Fruit fly (Drosophila melanogaster) whole organism, prepupa: Measurements from ENCODE around the gene crp.
A peak's percentile ranks its signal among the peaks of the same experiment; 100 is the strongest.

Source experiments
- Blimp-1 ChIP-seq: fragments of 200-800 bp; sonication (Bioruptor generic); optimal IDR thresholded peaks from 3 replicates; lab custom pipeline; 2017; ENCODE audit warnings: missing biosample characterization, missing genetic modification characterization, mild to moderate bottlenecking, moderate library complexity, missing genetic modification reagents
- CG10631 ChIP-seq: fragments of 200-800 bp; sonication (Bioruptor generic); optimal IDR thresholded peaks from 2 replicates; lab custom pipeline; 2016; ENCODE audit warnings: missing biosample characterization, missing genetic modification characterization
- CG10669 ChIP-seq: fragments of 200-800 bp; sonication (Bioruptor generic); optimal IDR thresholded peaks from 3 replicates; lab custom pipeline; 2018; ENCODE audit warnings: missing biosample characterization, mild to moderate bottlenecking, missing genetic modification characterization, moderate library complexity
- CG11294 ChIP-seq: fragments of 200-800 bp; sonication (Bioruptor generic); IDR thresholded peaks from 2 replicates; pipeline ENCODE4 v1.3.6; 2022; ENCODE audit warnings: missing biosample characterization, missing genetic modification characterization
- CG15336 ChIP-seq: fragments of 200-800 bp; sonication (Bioruptor generic); IDR thresholded peaks from 2 replicates; pipeline ENCODE4 v1.3.6; 2022; ENCODE audit warnings: missing biosample characterization, missing genetic modification characterization
- CG1621 ChIP-seq: fragments of 200-800 bp; sonication (Bioruptor generic); optimal IDR thresholded peaks from 3 replicates; lab custom pipeline; 2018; ENCODE audit warnings: missing biosample characterization, mild to moderate bottlenecking, missing genetic modification characterization
- CG16779 ChIP-seq: fragments of 200-800 bp; sonication (Bioruptor generic); optimal IDR thresholded peaks from 3 replicates; lab custom pipeline; 2017; ENCODE audit warnings: missing biosample characterization, mild to moderate bottlenecking, missing genetic modification characterization
- CG3032 ChIP-seq: fragments of 200-800 bp; optimal IDR thresholded peaks from 2 replicates; lab custom pipeline; 2019; ENCODE audit warnings: missing biosample characterization, mild to moderate bottlenecking, missing genetic modification characterization, moderate library complexity
- CG31627 ChIP-seq: fragments of 200-800 bp; sonication (Bioruptor generic); optimal IDR thresholded peaks from 3 replicates; lab custom pipeline; 2016; ENCODE audit warnings: missing biosample characterization, missing genetic modification characterization
- CG32006 ChIP-seq: fragments of 200-800 bp; sonication (Bioruptor generic); optimal IDR thresholded peaks from 3 replicates; lab custom pipeline; 2017; ENCODE audit warnings: missing biosample characterization, mild to moderate bottlenecking, missing genetic modification characterization
- CG3919 ChIP-seq: fragments of 200-800 bp; sonication (Bioruptor generic); optimal IDR thresholded peaks from 3 replicates; lab custom pipeline; 2016; ENCODE audit warnings: missing biosample characterization, missing genetic modification characterization
- CG6163 ChIP-seq: fragments of 200-800 bp; sonication (Bioruptor generic); IDR thresholded peaks from 3 replicates; pipeline ENCODE4 v1.3.6; 2022; ENCODE audit warnings: missing biosample characterization, missing genetic modification characterization
- CG6276 ChIP-seq: fragments of 200-800 bp; sonication (Bioruptor generic); optimal IDR thresholded peaks from 2 replicates; lab custom pipeline; 2017; ENCODE audit warnings: missing biosample characterization, mild to moderate bottlenecking, missing genetic modification characterization
- CG6792 ChIP-seq: fragments of 200-800 bp; sonication (Bioruptor generic); optimal IDR thresholded peaks from 3 replicates; lab custom pipeline; 2016; ENCODE audit warnings: missing biosample characterization, missing genetic modification characterization
- CG6808 ChIP-seq: fragments of 200-800 bp; sonication (Bioruptor generic); optimal IDR thresholded peaks from 3 replicates; lab custom pipeline; 2017; ENCODE audit warnings: missing biosample characterization, missing genetic modification characterization, mild to moderate bottlenecking, moderate library complexity, missing genetic modification reagents
- CG6854 ChIP-seq: fragments of 200-800 bp; sonication (Bioruptor generic); optimal IDR thresholded peaks from 2 replicates; lab custom pipeline; 2017; ENCODE audit warnings: missing biosample characterization, mild to moderate bottlenecking, missing genetic modification characterization
- CG8119 ChIP-seq: fragments of 200-800 bp; sonication (Bioruptor generic); IDR thresholded peaks from 3 replicates; pipeline ENCODE4 v1.3.6; 2022; ENCODE audit warnings: missing biosample characterization, missing genetic modification characterization
- CG8319 ChIP-seq: fragments of 200-800 bp; sonication (Bioruptor generic); optimal IDR thresholded peaks from 3 replicates; lab custom pipeline; 2016; ENCODE audit warnings: missing biosample characterization, missing genetic modification characterization
- CG8632 ChIP-seq: fragments of 200-800 bp; sonication (Bioruptor generic); optimal IDR thresholded peaks from 3 replicates; lab custom pipeline; 2016; ENCODE audit warnings: missing biosample characterization, missing genetic modification characterization
- CG9139 ChIP-seq: fragments of 200-800 bp; sonication (Bioruptor generic); optimal IDR thresholded peaks from 3 replicates; lab custom pipeline; 2017; ENCODE audit warnings: missing biosample characterization, mild to moderate bottlenecking, missing genetic modification characterization
- Eip78C ChIP-seq: fragments of 200-800 bp; sonication (Bioruptor generic); peaks from one replicate; lab custom pipeline; 2016; ENCODE audit warnings: missing biosample characterization, missing genetic modification characterization
- Eip93F ChIP-seq: fragments of 200-800 bp; sonication (Bioruptor generic); optimal IDR thresholded peaks from 2 replicates; lab custom pipeline; 2016; ENCODE audit warnings: missing biosample characterization, mild to moderate bottlenecking, missing genetic modification characterization
- Ets21C ChIP-seq: fragments of 200-800 bp; sonication (Bioruptor generic); optimal IDR thresholded peaks from 3 replicates; lab custom pipeline; 2016; ENCODE audit warnings: missing biosample characterization, missing genetic modification characterization
- Ets96B ChIP-seq: fragments of 200-800 bp; optimal IDR thresholded peaks from 2 replicates; lab custom pipeline; 2019; ENCODE audit warnings: missing biosample characterization, mild to moderate bottlenecking, missing genetic modification characterization, moderate library complexity
- Gug ChIP-seq: fragments of 200-800 bp; sonication (Bioruptor generic); IDR thresholded peaks from 2 replicates; pipeline ENCODE4 v1.3.6; 2022; ENCODE audit warnings: missing biosample characterization, missing genetic modification characterization
- Hr38 ChIP-seq: sonication (Bioruptor generic); optimal IDR thresholded peaks from 2 replicates; lab custom pipeline; 2016; ENCODE audit warnings: missing biosample characterization, missing genetic modification characterization
- Hr39 ChIP-seq: fragments of 200-800 bp; sonication (Bioruptor generic); optimal IDR thresholded peaks from 2 replicates; lab custom pipeline; 2016; ENCODE audit warnings: missing biosample characterization, missing genetic modification characterization
- Hr4 ChIP-seq: fragments of 200-800 bp; sonication (Bioruptor generic); optimal IDR thresholded peaks from 3 replicates; lab custom pipeline; 2016; ENCODE audit warnings: missing biosample characterization, missing genetic modification characterization
- Met ChIP-seq: fragments of 200-800 bp; sonication (Bioruptor generic); optimal IDR thresholded peaks from 3 replicates; lab custom pipeline; 2016; ENCODE audit warnings: missing biosample characterization, missing genetic modification characterization
- Smox ChIP-seq: fragments of 200-800 bp; sonication (Bioruptor generic); optimal IDR thresholded peaks from 3 replicates; lab custom pipeline; 2016; ENCODE audit warnings: missing biosample characterization, missing genetic modification characterization
- Sox102F ChIP-seq: fragments of 200-800 bp; sonication (Bioruptor generic); optimal IDR thresholded peaks from 2 replicates; lab custom pipeline; 2016; ENCODE audit warnings: missing biosample characterization, mild to moderate bottlenecking, missing genetic modification characterization
- Sox15 ChIP-seq: fragments of 200-800 bp; sonication (Bioruptor generic); optimal IDR thresholded peaks from 3 replicates; lab custom pipeline; 2016; ENCODE audit warnings: missing biosample characterization, missing genetic modification characterization
- acj6 ChIP-seq: fragments of 200-800 bp; sonication (Bioruptor generic); optimal IDR thresholded peaks from 3 replicates; lab custom pipeline; 2016; ENCODE audit warnings: missing biosample characterization, missing genetic modification characterization
- cyc ChIP-seq: fragments of 200-800 bp; sonication (Bioruptor generic); optimal IDR thresholded peaks from 3 replicates; lab custom pipeline; 2016; ENCODE audit warnings: missing biosample characterization, missing genetic modification characterization
- dac ChIP-seq: fragments of 200-800 bp; sonication (Bioruptor generic); optimal IDR thresholded peaks from 2 replicates; lab custom pipeline; 2017; ENCODE audit warnings: missing biosample characterization, mild to moderate bottlenecking, missing genetic modification characterization
- dsx ChIP-seq: fragments of 200-800 bp; optimal IDR thresholded peaks from 3 replicates; lab custom pipeline; 2019; ENCODE audit warnings: missing biosample characterization, mild to moderate bottlenecking, missing genetic modification characterization, moderate library complexity; ENCODE audit not compliant: poor library complexity, severe bottlenecking
- eg ChIP-seq: fragments of 200-800 bp; sonication (Bioruptor generic); IDR thresholded peaks from 3 replicates; pipeline ENCODE4 v1.3.6; 2022; ENCODE audit warnings: missing biosample characterization, missing genetic modification characterization
- fd59A ChIP-seq: fragments of 200-800 bp; sonication (Bioruptor generic); optimal IDR thresholded peaks from 2 replicates; lab custom pipeline; 2017; ENCODE audit warnings: missing biosample characterization, mild to moderate bottlenecking, missing genetic modification characterization, missing genetic modification reagents
- fkh ChIP-seq: fragments of 200-800 bp; sonication (Bioruptor generic); optimal IDR thresholded peaks from 3 replicates; lab custom pipeline; 2017; ENCODE audit warnings: missing biosample characterization, mild to moderate bottlenecking, missing genetic modification characterization, moderate library complexity
- net ChIP-seq: fragments of 200-800 bp; sonication (Bioruptor generic); optimal IDR thresholded peaks from 3 replicates; lab custom pipeline; 2016; ENCODE audit warnings: missing biosample characterization, missing genetic modification characterization
- pdm3 ChIP-seq: fragments of 200-800 bp; sonication (Bioruptor generic); optimal IDR thresholded peaks from 3 replicates; lab custom pipeline; 2016; ENCODE audit warnings: missing biosample characterization, missing genetic modification characterization
- salr ChIP-seq, 2 experiments: fragments of 200-800 bp; sonication (Bioruptor generic); optimal IDR thresholded peaks; 3 replicates each; lab custom pipeline; 2016 to 2018; ENCODE audit warnings: missing biosample characterization in 2 of 2, missing genetic modification characterization in 2 of 2, mild to moderate bottlenecking in 1 of 2
- spab ChIP-seq: fragments of 200-800 bp; sonication (Bioruptor generic); optimal IDR thresholded peaks from 2 replicates; lab custom pipeline; 2017; ENCODE audit warnings: missing biosample characterization, mild to moderate bottlenecking, missing genetic modification characterization, missing genetic modification reagents
- ss ChIP-seq, 2 experiments: fragments of 200-800 bp; sonication (Bioruptor generic); optimal IDR thresholded peaks; 2 replicates in 1 of 2; 3 replicates in 1 of 2; lab custom pipeline; 2017 to 2018; ENCODE audit warnings: mild to moderate bottlenecking in 2 of 2, missing biosample characterization in 2 of 2, missing genetic modification characterization in 2 of 2, moderate library complexity in 1 of 2
- svp ChIP-seq: fragments of 200-800 bp; sonication (Bioruptor generic); peaks from one replicate; lab custom pipeline; 2016; ENCODE audit warnings: missing biosample characterization, missing genetic modification characterization
- topi ChIP-seq: fragments of 200-800 bp; sonication (Bioruptor generic); optimal IDR thresholded peaks from 3 replicates; lab custom pipeline; 2016; ENCODE audit warnings: missing biosample characterization, missing genetic modification characterization
- vri ChIP-seq: fragments of 200-800 bp; sonication (Bioruptor generic); optimal IDR thresholded peaks from 3 replicates; lab custom pipeline; 2016; ENCODE audit warnings: missing biosample characterization, mild to moderate bottlenecking, missing genetic modification characterization

crp gene

DNA sequence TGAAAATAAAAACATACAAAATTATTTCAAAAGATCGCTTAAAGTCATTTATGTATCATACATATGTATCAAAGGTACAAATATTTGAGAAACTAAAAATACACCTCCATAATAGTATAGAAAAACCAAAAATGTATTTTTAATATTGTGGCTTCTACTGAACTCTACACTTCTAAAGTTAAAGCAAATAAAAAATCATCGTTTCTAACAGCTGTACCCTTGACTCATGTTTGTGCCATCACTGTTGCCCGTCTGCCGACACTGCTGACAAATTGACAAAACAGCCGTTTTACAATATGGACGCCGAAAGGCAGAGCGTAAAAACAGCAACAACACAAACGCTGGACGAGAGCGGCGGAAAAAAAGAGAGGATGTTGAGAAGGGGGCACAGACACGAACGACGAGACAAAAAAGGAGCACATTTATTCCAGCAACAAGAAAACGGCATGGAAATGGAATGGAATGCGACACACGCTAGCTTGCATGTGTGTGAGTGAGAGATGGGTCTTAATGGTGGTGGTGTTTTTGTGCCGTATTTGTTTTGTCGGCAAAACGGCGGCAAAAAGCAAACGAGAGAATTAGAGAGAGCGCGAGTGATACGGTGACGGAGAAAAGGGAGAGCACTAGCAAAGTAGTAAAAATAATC lies 1.0 kb downstream of the crp start (continued):
- TF ChIP-seq fd59A (GFP tag; lab: Kevin White, UChicago) (peak; percentile 40), CG15336 (no peak), CG1621 (peak; percentile 52), spab (peak; percentile 72), Eip78C (GFP tag; lab: Kevin White, UChicago) (peak; percentile 92), CG32006 (GFP tag; lab: Kevin White, UChicago) (peak; percentile 86), Hr39 (peak; percentile 68), Hr38 (GFP tag; lab: Kevin White, UChicago) (peak; percentile 14), Gug (no peak)

- TF ChIP-seq dac (GFP tag; lab: Kevin White, UChicago) (peak; percentile 71), CG6854 (GFP tag; lab: Kevin White, UChicago) (peak; percentile 55), CG10631 (peak; percentile 87), ss (GFP tag; optimal IDR thresholded peaks at IDR 0.05; lab: Kevin White, UChicago) (peak in 1 of 2 experiments; percentile 70), CG10669 (GFP tag; lab: Kevin White, UChicago) (peak; percentile 87), fd59A (GFP tag; lab: Kevin White, UChicago) (peak; percentile 72), cyc (peak; percentile 92), svp (peak; percentile 95), CG8319 (GFP tag; lab: Kevin White, UChicago) (peak; percentile 77), CG31627 (peak; percentile 94), Eip78C (GFP tag; lab: Kevin White, UChicago) (peak; percentile 97), CG8632 (peak; percentile 85), Ets96B (peak; percentile 86), CG3919 (peak; percentile 88), dsx (peak; percentile 75), Eip93F (GFP tag; lab: Kevin White, UChicago) (peak; percentile 82), spab (peak; percentile 54), CG3032 (peak; percentile 87), fkh (GFP tag; lab: Kevin White, UChicago) (peak; percentile 22), acj6 (GFP tag; lab: Kevin White, UChicago) (peak; percentile 88), salr (GFP tag; optimal IDR thresholded peaks at IDR 0.05; lab: Kevin White, UChicago) (peak; percentile 38 to 79), Hr4 (GFP tag; lab: Kevin White, UChicago) (peak; percentile 87), CG8119 (GFP tag; lab: Robert Waterston, UW) (no peak), Smox (GFP tag; lab: Kevin White, UChicago) (peak; percentile 91), CG32006 (GFP tag; lab: Kevin White, UChicago) (peak; percentile 83), Hr38 (GFP tag; lab: Kevin White, UChicago) (no peak), CG11294 (GFP tag; lab: Robert Waterston, UW) (no peak), Ets21C (GFP tag; lab: Kevin White, UChicago) (peak; percentile 87), CG1621 (peak; percentile 83), eg (GFP tag; lab: Robert Waterston, UW) (no peak), pdm3 (GFP tag; lab: Kevin White, UChicago) (peak; percentile 93), CG9139 (peak; percentile 31), Sox102F (GFP tag; lab: Kevin White, UChicago) (peak; percentile 93), vri (peak; percentile 85), topi (GFP tag; lab: Kevin White, UChicago) (peak; percentile 92), Sox15 (GFP tag; lab: Kevin White, UChicago) (peak; percentile 83), Blimp-1 (GFP tag; lab: Kevin White, UChicago) (peak; percentile 71), net (GFP tag; lab: Kevin White, UChicago) (peak; percentile 86), Met (GFP tag; lab: Kevin White, UChicago) (peak; percentile 92), CG16779 (tag; lab: Kevin White, UChicago) (peak; percentile 50), CG6808 (peak; percentile 69), CG6276 (GFP tag; lab: Kevin White, UChicago) (peak; percentile 70), CG6792 (GFP tag; lab: Kevin White, UChicago) (peak; percentile 85), CG6163 (GFP tag; lab: Robert Waterston, UW) (no peak)
These were observed 1.7 kb downstream of the crp start for dm6 chr2L:16285692-16286359.
